Worm (Caenorhabditis elegans) whole organism, early embryonic: ENCODE data around the gene srt-31.
A peak's percentile ranks its signal among the peaks of the same experiment; 100 is the strongest.

Source experiments
- B0310.2 ChIP-seq: sonication (generic microtip); optimal IDR thresholded peaks from 2 replicates; lab custom pipeline; 2016; ENCODE audit warnings: mild to moderate bottlenecking, missing genetic modification characterization, missing compliant biosample characterization
- F13C5.2 ChIP-seq: sonication (generic microtip); optimal IDR thresholded peaks from 2 replicates; lab custom pipeline; 2017; ENCODE audit warnings: mild to moderate bottlenecking, missing genetic modification characterization, inconsistent platforms, missing compliant biosample characterization
- aly-1 ChIP-seq: sonication (generic microtip); optimal IDR thresholded peaks from 2 replicates; lab custom pipeline; 2016; ENCODE audit warnings: missing genetic modification characterization, missing compliant biosample characterization
- ama-1 ChIP-seq: fragments of 150-350 bp; optimal IDR thresholded peaks from 2 replicates; lab custom pipeline; 2014
- ceh-13 ChIP-seq: fragments of 200-800 bp; sonication (Bioruptor generic); optimal IDR thresholded peaks from 2 replicates; lab custom pipeline; 2018; ENCODE audit warnings: mild to moderate bottlenecking, missing genetic modification characterization, missing compliant biosample characterization
- ceh-36 ChIP-seq: sonication (generic microtip); optimal IDR thresholded peaks from 2 replicates; lab custom pipeline; 2016; ENCODE audit warnings: missing genetic modification characterization, inconsistent platforms, missing compliant biosample characterization
- ets-7 ChIP-seq: sonication (generic microtip); optimal IDR thresholded peaks from 2 replicates; lab custom pipeline; 2016; ENCODE audit warnings: missing genotype, missing genetic modification characterization, missing compliant biosample characterization
- flt-1 ChIP-seq: fragments of 200-800 bp; sonication (Bioruptor generic); IDR thresholded peaks from 2 replicates; pipeline ENCODE4 v1.3.6; 2022; ENCODE audit warnings: missing genetic modification characterization, missing compliant biosample characterization
- hmbx-1 ChIP-seq: sonication (generic microtip); optimal IDR thresholded peaks from 2 replicates; lab custom pipeline; 2016; ENCODE audit warnings: mild to moderate bottlenecking, missing genetic modification characterization, missing compliant biosample characterization
- hmg-4 ChIP-seq: fragments of 200-800 bp; sonication (Bioruptor generic); optimal IDR thresholded peaks from 2 replicates; lab custom pipeline; 2018; ENCODE audit warnings: mild to moderate bottlenecking, missing genetic modification characterization, missing compliant biosample characterization
- hnd-1 ChIP-seq: sonication (generic microtip); optimal IDR thresholded peaks from 2 replicates; lab custom pipeline; 2016; ENCODE audit warnings: missing genetic modification characterization, missing compliant biosample characterization
- pes-1 ChIP-seq: fragments of 200-800 bp; sonication (Bioruptor generic); IDR thresholded peaks from 2 replicates; pipeline ENCODE4 v1.3.6; 2022; ENCODE audit warnings: missing genetic modification reagents, missing genetic modification characterization, missing compliant biosample characterization
- scrt-1 ChIP-seq: fragments of 200-800 bp; sonication (Bioruptor generic); IDR thresholded peaks from 2 replicates; pipeline ENCODE4 v1.3.6; 2022; ENCODE audit warnings: missing genetic modification characterization, missing compliant biosample characterization
- sea-1 ChIP-seq: fragments of 200-800 bp; sonication (Bioruptor generic); conservative IDR thresholded peaks from 2 replicates; pipeline ENCODE4 v1.3.6; 2022; ENCODE audit warnings: missing genetic modification characterization, missing compliant biosample characterization
- tbx-11 ChIP-seq: fragments of 200-800 bp; sonication (Bioruptor generic); IDR thresholded peaks from 2 replicates; pipeline ENCODE4 v1.3.6; 2022; ENCODE audit warnings: missing genetic modification characterization, missing compliant biosample characterization
- tbx-37 ChIP-seq: fragments of 200-800 bp; sonication (Bioruptor generic); conservative IDR thresholded peaks from 2 replicates; pipeline ENCODE4 v1.3.6; 2022; ENCODE audit warnings: missing genetic modification reagents, missing genetic modification characterization, missing compliant biosample characterization
- tra-4 ChIP-seq: sonication (generic microtip); optimal IDR thresholded peaks from 2 replicates; lab custom pipeline; 2017; ENCODE audit warnings: missing genetic modification characterization, missing compliant biosample characterization

The srt-31 gene

ce11 chrV:443193-443592 is 29.5 kb upstream of the srt-31 start, which contains the start of gene srh-33:
srh-33 (minus strand) TSS chrV:443293.
- TF ChIP-seq flt-1 (GFP tag; lab: Robert Waterston, UW): no peak
- no peak for TF ChIP-seq scrt-1 (GFP tag; lab: Robert Waterston, UW)
- no peak for TF ChIP-seq tra-4 (tag; lab: Kevin White, UChicago)
- no peak for TF ChIP-seq tbx-37 (GFP tag; lab: Robert Waterston, UW)
- no peak for TF ChIP-seq ceh-36 (tag; lab: Kevin White, UChicago)
- TF ChIP-seq hmg-4 (GFP tag; lab: Kevin White, UChicago): no peak
- no peak for TF ChIP-seq F13C5.2
- no peak for TF ChIP-seq hmbx-1 (tag; lab: Kevin White, UChicago)
- TF ChIP-seq sea-1: no peak

ce11 chrV:446574-446973 is 26.1 kb upstream of the srt-31 start, which contains the start of gene srh-34:
srh-34 (minus strand) TSS chrV:446674.
- TF ChIP-seq ets-7 (tag; lab: Kevin White, UChicago) (no peak), ama-1 (lab: Kevin White, UChicago) (no peak), ceh-13 (GFP tag; lab: Kevin White, UChicago) (no peak), aly-1 (tag; lab: Kevin White, UChicago) (no peak), ceh-36 (tag; lab: Kevin White, UChicago) (no peak), scrt-1 (GFP tag; lab: Robert Waterston, UW) (no peak), sea-1 (no peak), hmbx-1 (tag; lab: Kevin White, UChicago) (no peak), tbx-11 (GFP tag; lab: Robert Waterston, UW) (no peak), hnd-1 (tag; lab: Kevin White, UChicago) (no peak), B0310.2 (tag; lab: Kevin White, UChicago) (no peak), flt-1 (GFP tag; lab: Robert Waterston, UW) (no peak), tbx-37 (GFP tag; lab: Robert Waterston, UW) (no peak)

ce11 chrV:446988-447387 is 25.7 kb upstream of the srt-31 start:
- TF ChIP-seq hmbx-1 (tag; lab: Kevin White, UChicago) (no peak), hmg-4 (GFP tag; lab: Kevin White, UChicago) (peak; percentile 23)

- TF ChIP-seq ets-7 (tag; lab: Kevin White, UChicago): no peak
- TF ChIP-seq hnd-1 (tag; lab: Kevin White, UChicago): no peak
- TF ChIP-seq hmbx-1 (tag; lab: Kevin White, UChicago): no peak
- no peak for TF ChIP-seq aly-1 (tag; lab: Kevin White, UChicago)
- no peak for TF ChIP-seq hmg-4 (GFP tag; lab: Kevin White, UChicago)
- no peak for TF ChIP-seq tbx-11 (GFP tag; lab: Robert Waterston, UW)
- no peak for TF ChIP-seq flt-1 (GFP tag; lab: Robert Waterston, UW)
- no peak for TF ChIP-seq tra-4 (tag; lab: Kevin White, UChicago)
- TF ChIP-seq ceh-13 (GFP tag; lab: Kevin White, UChicago): no peak
- TF ChIP-seq sea-1: no peak
- TF ChIP-seq scrt-1 (GFP tag; lab: Robert Waterston, UW): no peak
- TF ChIP-seq B0310.2 (tag; lab: Kevin White, UChicago): no peak
Observed at ce11 chrV:449130-449529, 23.6 kb upstream of the srt-31 start, which contains the start of gene srh-35. srh-35 (minus strand) TSS chrV:449230.

ce11 chrV:449685-450084 is 23.0 kb upstream of the srt-31 start, which contains the start of gene M02H5.8:
M02H5.8 (plus strand) TSS chrV:449981.
- TF ChIP-seq hmbx-1 (tag; lab: Kevin White, UChicago) (no peak), tbx-11 (GFP tag; lab: Robert Waterston, UW) (no peak), hnd-1 (tag; lab: Kevin White, UChicago) (no peak), ceh-36 (tag; lab: Kevin White, UChicago) (no peak), ets-7 (tag; lab: Kevin White, UChicago) (no peak), tbx-37 (GFP tag; lab: Robert Waterston, UW) (no peak), hmg-4 (GFP tag; lab: Kevin White, UChicago) (no peak), tra-4 (tag; lab: Kevin White, UChicago) (no peak), aly-1 (tag; lab: Kevin White, UChicago) (no peak), scrt-1 (GFP tag; lab: Robert Waterston, UW) (no peak), flt-1 (GFP tag; lab: Robert Waterston, UW) (no peak), pes-1 (GFP tag; lab: Robert Waterston, UW) (no peak), sea-1 (no peak), B0310.2 (tag; lab: Kevin White, UChicago) (no peak), F13C5.2 (no peak), ama-1 (lab: Kevin White, UChicago) (no peak), ceh-13 (GFP tag; lab: Kevin White, UChicago) (no peak)

ce11 chrV:450757-451501 is 21.8 kb upstream of the srt-31 start, which contains the start of gene nhr-123:
nhr-123 (plus strand) TSS chrV:451451.
- TF ChIP-seq ama-1 (lab: Kevin White, UChicago) (no peak), flt-1 (GFP tag; lab: Robert Waterston, UW) (no peak), B0310.2 (tag; lab: Kevin White, UChicago) (no peak), hmg-4 (GFP tag; lab: Kevin White, UChicago) (no peak), hmbx-1 (tag; lab: Kevin White, UChicago) (no peak), sea-1 (no peak), ceh-13 (GFP tag; lab: Kevin White, UChicago) (no peak), F13C5.2 (no peak), tbx-11 (GFP tag; lab: Robert Waterston, UW) (no peak), tra-4 (tag; lab: Kevin White, UChicago) (no peak), ets-7 (tag; lab: Kevin White, UChicago) (no peak), aly-1 (tag; lab: Kevin White, UChicago) (no peak), pes-1 (GFP tag; lab: Robert Waterston, UW) (no peak), tbx-37 (GFP tag; lab: Robert Waterston, UW) (no peak)
